Fruit fly (Drosophila melanogaster) whole organism, larva: Measurements from ENCODE around the gene CG16852.

ENCODE experiments used
- noc ChIP-seq: fragments of 200-800 bp; sonication (Bioruptor generic); optimal IDR thresholded peaks from 3 replicates; lab custom pipeline; 2019; ENCODE audit warnings: missing biosample characterization, mild to moderate bottlenecking, missing genetic modification characterization, moderate library complexity

CG16852 gene

DNA sequence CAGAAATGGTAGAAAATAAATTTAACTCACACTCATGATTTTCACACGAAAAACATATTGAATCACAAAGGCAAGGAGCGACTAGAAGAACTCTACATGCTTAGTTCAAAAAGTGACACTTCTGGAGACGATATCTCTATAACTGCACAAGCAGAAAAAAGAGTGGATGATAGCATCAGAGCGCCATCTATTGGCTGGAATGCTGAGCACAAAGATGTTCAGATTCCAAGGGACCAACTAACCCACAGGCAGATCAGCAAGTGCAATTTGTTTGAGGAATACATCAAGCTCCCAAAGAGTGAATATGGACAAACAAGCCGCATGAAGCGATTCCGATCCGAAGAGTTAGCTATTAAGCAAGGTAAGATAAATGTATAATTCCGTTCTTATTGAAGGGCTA is at the start of gene CG16852:
Gene CG16852, plus strand, starts transcription at position 48 of the 400 bp plus-strand sequence.
- no peak for TF ChIP-seq noc (tag; lab: Kevin White, UChicago)

DNA sequence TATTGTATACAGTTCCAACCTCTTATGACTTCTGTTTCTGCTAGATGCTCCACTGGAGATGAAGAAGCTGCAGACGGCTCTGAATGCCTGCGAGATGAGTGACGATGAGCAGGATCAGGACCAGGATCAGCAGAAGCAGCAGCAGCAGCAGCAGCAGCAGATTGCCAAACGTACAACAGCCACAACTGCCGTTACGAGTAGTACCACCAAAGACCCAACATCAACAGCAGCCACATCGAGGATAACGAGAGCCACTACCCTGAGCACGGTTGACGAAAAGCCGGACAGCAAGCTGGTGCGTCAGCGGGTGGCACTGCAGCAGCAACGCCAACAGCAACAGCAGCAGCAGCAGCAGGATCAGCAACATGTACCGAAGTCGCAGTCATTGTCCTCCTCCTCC is 42.6 kb upstream of the CG16852 start:
- TF ChIP-seq noc (tag; lab: Kevin White, UChicago): no peak

DNA sequence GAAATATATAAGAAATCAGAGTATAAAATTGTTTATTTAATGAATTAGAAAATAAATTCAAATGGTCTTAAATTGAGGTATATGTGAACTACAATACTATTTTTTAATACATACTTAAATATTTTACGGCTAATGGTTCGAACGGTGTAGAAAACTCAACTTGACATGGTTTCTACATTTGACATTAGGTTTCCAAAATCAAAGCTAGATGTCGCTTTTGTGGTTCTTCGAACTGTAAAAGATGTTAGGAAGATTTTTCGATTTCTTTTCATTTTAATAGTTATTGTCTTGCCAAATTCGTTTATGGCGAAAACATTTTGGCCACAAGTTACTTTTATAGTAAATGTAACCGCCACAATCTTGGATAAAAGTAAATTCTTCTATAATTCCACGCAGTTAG is 40.1 kb upstream of the CG16852 start:
- TF ChIP-seq noc (tag; lab: Kevin White, UChicago): no peak

DNA sequence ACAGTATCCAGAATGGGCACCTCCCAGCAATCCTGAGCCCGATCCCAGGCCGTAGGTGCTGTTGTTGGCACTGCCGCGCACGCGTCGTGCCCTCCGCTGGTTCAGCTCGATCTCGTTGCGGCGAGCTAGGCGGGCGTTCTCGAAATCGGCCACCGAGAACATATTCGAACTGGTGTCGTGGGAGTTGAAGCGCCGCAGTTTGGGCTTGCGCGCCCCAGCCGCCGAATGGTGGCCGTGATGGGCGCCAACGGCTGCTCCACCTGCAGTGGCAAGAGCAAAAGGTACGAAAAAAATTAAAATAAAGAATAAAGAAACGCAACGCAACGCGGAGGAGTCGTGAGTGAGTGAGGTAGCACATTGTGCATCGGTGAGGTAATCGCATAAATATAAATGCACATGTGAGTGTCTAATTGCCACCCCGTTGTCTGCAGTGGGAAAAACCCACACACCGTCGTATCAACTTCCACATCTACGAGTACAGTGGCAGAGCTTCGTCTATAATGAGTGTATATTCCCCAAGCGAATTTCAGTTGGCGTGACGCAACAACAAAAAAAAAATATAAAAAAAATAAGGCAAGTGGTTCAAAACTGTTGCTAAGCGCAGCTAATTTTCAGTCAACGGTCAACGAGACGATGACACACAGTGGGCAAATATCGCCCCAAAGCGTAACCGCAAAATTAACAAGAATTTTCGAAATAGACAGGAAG is 30.9 kb upstream of the CG16852 start:
- TF ChIP-seq noc (tag; lab: Kevin White, UChicago): no peak

DNA sequence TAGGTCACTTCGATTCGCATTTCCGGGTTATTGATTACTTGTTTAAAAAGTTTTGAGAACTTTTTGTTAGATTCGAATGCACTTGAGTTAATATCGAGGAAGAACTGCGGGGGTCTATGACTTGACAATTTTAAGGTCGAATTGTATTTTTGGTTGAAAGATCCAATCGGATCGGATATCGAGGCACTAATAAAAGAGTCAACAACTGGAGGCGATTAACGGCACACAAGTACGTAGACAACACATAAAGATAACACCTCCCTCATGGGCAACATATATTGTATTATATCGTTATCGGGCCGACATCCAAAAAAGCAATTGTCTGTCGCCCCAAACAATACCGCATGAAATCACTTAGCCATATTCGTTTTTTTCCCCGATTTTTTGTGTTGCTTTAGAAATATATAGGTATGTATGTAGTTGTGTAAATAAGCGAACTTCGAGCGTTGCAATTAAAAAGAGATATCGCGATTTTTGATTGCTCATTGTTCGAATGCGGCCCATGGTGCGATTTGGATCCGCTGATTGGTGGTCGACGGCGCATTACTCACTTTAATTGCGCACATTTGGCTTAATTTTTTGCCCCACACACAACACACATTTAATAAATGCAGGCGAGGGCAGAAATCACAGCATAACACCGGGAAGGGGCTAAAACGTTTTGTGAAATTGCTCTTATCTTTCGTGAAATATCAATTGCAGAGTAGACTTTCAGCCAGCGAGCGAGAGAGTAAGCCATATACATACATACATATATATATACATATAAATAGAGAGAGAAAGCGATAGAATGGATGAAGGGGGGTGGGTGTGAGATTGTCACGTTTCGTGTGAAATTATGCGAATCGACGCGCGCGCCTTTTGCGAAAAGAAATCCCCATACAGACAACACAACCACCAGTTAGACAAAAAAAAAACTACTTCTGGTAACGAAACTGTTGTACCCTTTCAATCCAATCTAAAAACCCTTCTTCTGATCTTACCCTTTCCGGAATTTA is 29.4 kb upstream of the CG16852 start:
- peak; percentile 29 for TF ChIP-seq noc (tag; lab: Kevin White, UChicago)

DNA sequence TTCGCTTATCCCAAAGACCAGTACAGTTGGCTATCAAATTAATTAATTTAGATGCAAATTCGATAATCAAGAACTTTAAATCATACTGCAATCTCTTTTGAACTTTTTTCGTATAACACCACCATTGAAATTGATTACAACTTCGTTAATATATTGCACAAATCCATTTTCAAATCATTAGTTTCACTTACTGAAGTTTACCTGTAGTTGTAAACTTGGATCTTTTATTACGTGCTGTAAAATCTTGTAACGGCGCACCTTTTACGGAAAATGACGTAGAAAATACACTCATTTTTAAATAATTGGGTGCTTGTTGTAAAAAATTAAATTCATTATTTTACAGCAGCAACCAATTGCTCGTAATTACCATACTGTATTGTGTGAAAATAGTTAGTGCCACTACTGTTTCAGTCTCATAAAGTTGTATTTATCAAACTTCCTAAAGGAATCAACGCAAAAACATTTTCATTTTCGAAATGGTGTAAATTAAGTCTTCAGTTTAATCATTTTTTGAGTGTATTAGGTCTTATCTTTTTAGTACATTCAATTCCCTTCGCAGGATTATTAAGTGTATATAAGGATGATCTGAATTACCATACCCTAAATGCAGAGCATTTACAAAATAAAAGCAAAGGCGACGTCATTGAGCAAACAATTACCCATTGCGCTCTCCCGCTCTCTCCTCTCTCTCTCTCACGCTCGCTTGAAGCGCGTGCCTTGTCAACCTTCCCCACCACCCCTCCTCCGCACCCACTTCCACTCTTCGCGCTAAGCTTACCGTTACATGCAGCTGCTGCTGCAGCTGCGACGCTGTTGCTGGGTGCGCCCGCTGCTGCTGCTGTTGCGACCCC is 28.1 kb upstream of the CG16852 start:
- TF ChIP-seq noc (tag; lab: Kevin White, UChicago): no peak

DNA sequence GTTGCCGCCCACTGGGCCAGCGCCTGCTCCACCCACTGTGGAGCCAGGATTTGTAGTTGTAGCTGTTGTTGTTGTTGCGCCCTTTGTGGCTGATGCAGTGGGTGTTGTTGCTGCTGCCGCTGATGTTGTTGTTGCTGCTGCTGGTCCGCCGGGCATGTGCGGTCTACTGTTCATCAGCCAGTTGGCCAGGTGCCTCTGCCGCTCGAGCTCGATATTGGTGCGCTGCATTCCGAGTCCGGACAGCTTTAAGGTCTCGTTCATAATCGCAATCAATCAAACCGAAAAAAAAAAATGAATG is 27.6 kb upstream of the CG16852 start:
- no peak for TF ChIP-seq noc (tag; lab: Kevin White, UChicago)

DNA sequence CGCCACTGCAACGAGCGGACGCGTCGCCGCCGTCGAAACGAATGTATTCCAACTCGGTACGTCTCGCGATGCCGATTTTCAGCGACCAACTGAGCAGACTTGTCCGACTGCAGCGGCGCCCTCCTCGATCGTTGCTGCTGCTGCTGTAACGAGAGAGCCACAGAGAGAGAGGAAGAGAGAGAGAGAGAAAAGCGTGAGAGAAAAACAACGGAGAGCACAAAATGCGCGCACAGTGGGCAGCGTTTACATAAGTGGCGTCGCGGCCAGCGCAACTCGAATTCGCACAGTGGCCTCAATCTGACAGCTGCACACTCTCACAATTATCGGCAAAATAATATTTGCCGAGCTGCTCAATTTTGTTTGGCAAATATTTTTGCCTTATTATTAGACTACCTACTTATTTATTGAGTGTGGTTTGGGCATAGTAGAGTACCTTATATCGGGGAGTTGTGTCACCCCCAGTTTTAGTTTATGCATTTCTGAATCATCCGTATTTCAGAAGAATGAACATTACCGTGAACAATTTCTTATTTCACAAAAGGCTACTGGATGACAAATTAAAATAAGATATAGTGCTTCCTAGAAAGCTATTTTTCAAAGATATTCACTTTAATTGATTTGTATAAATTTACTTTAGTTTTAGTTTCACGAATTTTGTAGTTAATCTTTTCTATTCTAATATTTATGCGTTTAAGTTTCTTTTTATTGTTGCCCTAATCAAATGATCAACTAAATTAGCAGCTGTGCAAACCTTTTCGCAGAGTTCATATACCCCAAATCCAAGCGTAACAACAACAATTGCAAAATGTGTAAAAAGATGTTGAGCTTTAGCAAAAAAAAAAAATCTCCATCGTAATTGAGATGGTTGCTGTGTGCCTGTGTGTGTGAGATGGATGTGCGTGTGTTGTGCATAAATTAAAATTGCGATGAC is 27.0 kb upstream of the CG16852 start:
- TF ChIP-seq noc (tag; lab: Kevin White, UChicago): no peak

DNA sequence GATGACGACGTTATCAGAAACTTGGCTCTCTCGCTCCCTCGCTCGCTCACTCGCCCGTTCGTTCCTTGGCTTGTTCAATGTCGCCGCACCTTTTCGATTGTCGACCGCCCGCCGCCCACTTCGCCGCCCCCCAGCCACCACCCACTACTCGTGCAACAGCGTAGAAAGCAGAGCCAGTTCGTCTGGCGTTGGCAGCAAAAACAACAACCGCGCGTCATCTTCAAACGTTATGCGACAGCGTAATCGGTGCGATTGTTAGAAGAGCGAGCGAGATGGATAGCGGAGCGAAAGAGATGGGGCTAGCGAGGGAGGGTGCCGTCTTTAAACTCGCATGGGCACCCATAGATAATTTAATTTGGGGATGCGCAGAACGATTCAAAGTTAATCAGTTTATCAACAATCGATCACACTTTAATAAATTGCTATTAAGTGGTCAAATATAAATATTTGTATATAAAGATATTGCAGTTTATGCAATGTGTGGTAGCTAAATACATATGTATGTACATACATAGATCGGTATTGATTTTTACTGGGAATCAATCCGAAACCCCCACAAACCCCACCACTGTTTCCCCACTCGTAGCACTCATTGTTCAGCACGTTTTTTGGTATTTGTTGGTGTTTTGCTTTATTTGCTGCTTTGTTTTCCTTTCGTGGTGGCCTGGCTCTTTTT is 26.2 kb upstream of the CG16852 start:
- peak; percentile 92 for TF ChIP-seq noc (tag; lab: Kevin White, UChicago)

DNA sequence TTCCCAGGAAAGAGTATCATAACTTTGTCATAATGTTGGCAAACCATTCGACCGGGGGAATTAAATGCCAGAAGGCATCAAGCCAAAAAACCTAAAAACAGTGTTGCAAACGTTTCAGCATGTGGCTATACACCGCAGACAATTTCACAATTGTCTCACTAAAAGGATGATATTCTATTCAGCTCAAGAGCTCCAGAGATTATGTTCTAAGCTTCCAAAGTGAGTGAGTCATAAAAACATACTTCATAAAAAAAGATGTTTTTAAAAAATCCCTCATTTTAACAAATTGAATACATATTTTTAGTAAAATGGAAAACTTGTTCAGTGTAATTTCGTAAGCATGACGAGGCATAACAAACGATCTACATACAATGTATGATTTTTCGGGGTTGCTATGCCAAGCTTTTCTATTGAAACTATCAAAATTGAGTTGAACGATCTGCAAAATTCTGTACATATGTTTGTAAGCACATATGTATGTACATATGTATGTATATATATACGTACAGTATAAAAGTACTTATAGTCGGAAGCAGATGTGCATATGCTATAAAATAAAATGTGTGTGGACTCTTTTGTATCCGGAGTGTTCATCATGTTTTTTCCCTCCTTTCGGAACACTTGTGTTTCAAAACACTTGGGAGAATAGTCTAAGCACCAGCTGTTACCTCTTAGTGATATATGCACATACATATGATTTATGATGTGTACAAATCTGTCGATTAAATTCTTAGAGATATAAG is 25.4 kb upstream of the CG16852 start:
- no peak for TF ChIP-seq noc (tag; lab: Kevin White, UChicago)

DNA sequence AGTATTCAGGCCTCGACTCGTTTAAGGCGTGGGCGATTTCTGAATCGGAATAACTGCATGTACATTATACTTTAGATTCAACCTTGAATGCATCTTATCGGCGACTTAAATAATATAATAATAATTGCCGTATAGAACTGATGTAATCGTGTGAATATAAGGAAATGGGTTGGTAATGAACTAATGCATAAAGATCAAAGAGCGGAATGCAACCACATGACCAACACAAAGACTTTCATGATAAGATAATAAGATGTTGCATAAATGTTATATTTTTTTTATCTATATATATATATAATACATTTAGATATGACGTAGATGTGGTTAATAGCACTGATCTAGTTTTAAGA is 24.9 kb upstream of the CG16852 start:
- TF ChIP-seq noc (tag; lab: Kevin White, UChicago): no peak

DNA sequence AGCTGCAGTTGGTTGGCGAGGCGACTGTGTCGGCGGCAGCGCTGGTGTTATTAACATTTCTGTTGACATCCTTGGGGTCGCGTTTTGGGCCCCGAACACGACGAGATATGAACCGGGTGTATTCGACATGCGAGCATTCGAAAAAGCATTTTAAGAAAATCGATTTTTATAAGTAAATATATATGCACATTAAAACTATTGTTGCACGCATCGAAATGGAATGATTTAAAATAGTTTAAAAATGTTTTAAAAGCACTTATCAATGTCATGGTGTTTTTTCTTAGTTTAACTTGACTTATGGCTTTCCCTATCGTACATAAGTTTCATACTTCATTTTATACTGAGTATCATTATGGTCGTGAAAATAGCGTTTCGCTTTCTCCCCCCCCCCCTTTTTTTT is 18.7 kb upstream of the CG16852 start:
- TF ChIP-seq noc (tag; lab: Kevin White, UChicago): no peak

DNA sequence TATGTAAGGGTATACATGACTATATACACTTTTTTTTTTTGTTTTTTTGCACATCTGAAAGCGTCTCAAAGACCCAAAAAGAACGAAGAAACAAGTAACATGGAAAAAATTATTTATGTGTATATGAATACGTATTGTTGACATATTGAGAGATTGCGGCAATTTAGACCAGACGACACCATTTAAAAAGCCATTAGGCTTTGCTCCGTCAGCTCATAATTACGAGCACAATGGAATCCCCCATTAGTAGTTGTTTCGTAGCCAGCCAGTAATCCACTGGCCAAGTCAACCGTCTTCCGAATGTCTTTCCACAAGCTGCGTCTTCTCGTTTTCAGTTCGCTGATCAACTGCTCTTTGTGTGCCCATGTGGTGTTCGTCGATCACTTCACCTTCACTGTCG is 13.0 kb upstream of the CG16852 start, which contains the start of gene CG33640:
Gene CG33640, plus strand, starts transcription at position 301 of the 400 bp plus-strand sequence.
- no peak for TF ChIP-seq noc (tag; lab: Kevin White, UChicago)
